Fruit fly (Drosophila melanogaster): ENCODE measurements around the gene CG9727.

Gene CG9727

DNA sequence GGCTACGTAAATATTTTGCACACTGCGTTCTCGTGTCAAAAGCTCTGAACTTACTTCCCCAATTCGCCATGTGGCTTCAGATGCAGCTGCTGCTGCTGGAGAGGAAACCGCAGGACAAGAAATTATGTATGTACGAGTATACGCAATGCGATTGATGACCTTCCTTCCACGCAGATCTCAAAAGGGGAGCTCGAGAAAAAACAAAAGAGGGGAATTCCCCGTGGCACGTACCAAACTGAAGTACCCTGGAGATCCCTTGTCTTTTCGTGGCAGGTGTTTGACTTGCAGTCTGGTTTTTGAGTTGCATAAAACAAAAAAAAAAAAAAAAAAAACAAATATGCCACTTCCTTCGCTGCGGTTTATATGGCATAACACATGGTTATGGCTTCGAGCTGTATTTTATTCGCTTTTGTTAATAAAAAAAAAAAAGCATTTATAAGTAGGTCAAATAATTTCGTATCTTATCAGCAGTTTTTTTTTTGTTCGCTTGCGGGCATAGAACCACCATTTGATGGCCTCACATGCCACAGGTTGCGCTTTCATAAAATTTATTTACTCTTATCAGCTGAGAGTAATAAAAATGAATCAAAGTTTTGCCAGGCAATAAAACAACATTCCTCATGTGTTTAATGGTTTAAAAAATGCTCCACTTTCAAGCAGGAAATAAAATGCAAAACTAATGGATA is 23.5 kb downstream of the CG9727 start (continued):
- TF ChIP-seq kah (GFP tag; optimal IDR thresholded peaks at IDR 0.05) (peak; percentile 29), CG12219 (GFP tag; optimal IDR thresholded peaks at IDR 0.05) (no peak), Hmr (GFP tag; optimal IDR thresholded peaks at IDR 0.05) (no peak), chn (GFP tag; optimal IDR thresholded peaks at IDR 0.05) (no peak), CG30431 (GFP tag; optimal IDR thresholded peaks at IDR 0.05) (no peak), CG8388 (GFP tag; optimal IDR thresholded peaks at IDR 0.05) (no peak), da (GFP tag; optimal IDR thresholded peaks at IDR 0.05) (no peak), CG2678 (tag; optimal IDR thresholded peaks at IDR 0.05) (peak; percentile 48), CG13123 (GFP tag; optimal IDR thresholded peaks at IDR 0.05) (no peak), CG6854 (GFP tag; optimal IDR thresholded peaks at IDR 0.05) (no peak), NC2α (GFP tag; optimal IDR thresholded peaks at IDR 0.05) (no peak), Taf1 (GFP tag; IDR thresholded peaks at IDR 0.05) (no peak), CG12155 (GFP tag; optimal IDR thresholded peaks at IDR 0.05) (no peak), MESR4 (GFP tag; optimal IDR thresholded peaks at IDR 0.05) (no peak), CG6175 (GFP tag; IDR thresholded peaks at IDR 0.05) (peak; percentile 12; the same call in 1 of the 3 replicates), Jarid2 (GFP tag; optimal IDR thresholded peaks at IDR 0.05) (no peak), Gug (GFP tag; IDR thresholded peaks at IDR 0.05) (no peak), sr (GFP tag; IDR thresholded peaks at IDR 0.05) (no peak), CG17361 (GFP tag; IDR thresholded peaks at IDR 0.05) (no peak), crp (GFP tag; optimal IDR thresholded peaks at IDR 0.05) (no peak), CG30403 (GFP tag; optimal IDR thresholded peaks at IDR 0.05) (no peak), CG15269 (tag; optimal IDR thresholded peaks at IDR 0.05) (peak; percentile 15), Opbp (GFP tag; IDR thresholded peaks at IDR 0.05; ENCODE audit: partially characterized antibody) (no peak), ara (GFP tag; IDR thresholded peaks at IDR 0.05) (no peak), CG43689 (GFP tag; IDR thresholded peaks at IDR 0.05) (no peak), CG2712 (tag; optimal IDR thresholded peaks at IDR 0.05) (no peak), salm (tag; optimal IDR thresholded peaks at IDR 0.05) (peak; percentile 34), CG16779 (GFP tag; IDR thresholded peaks at IDR 0.05) (no peak), stc (GFP tag; IDR thresholded peaks at IDR 0.05) (no peak), CG6254 (GFP tag; optimal IDR thresholded peaks at IDR 0.05) (peak; percentile 3), CG3065 (GFP tag; optimal IDR thresholded peaks at IDR 0.05) (no peak), Hr51 (GFP tag; optimal IDR thresholded peaks at IDR 0.05) (peak in 1 of 2 experiments; percentile 35), shn (GFP tag; optimal IDR thresholded peaks at IDR 0.05) (no peak), slp2 (GFP tag; optimal IDR thresholded peaks at IDR 0.05) (no peak), dm (GFP tag; optimal IDR thresholded peaks at IDR 0.05) (no peak), CG10979 (tag; optimal IDR thresholded peaks at IDR 0.05) (no peak), kni (GFP tag; optimal IDR thresholded peaks at IDR 0.05) (no peak), ken (GFP tag; IDR thresholded peaks at IDR 0.05) (no peak), CG12236 (GFP tag; optimal IDR thresholded peaks at IDR 0.05) (no peak), hkb (optimal IDR thresholded peaks at IDR 0.05) (no peak), hkb (GFP tag; IDR thresholded peaks at IDR 0.05) (0 out of 2 replicates have a peak, but pooled peaks have one; percentile 15), Atf3 (GFP tag; optimal IDR thresholded peaks at IDR 0.05) (no peak), ro (GFP tag; IDR thresholded peaks at IDR 0.05) (no peak), BtbVII (GFP tag; optimal IDR thresholded peaks at IDR 0.05) (peak; percentile 43), CkIIα-i1 (GFP tag; IDR thresholded peaks at IDR 0.05) (no peak), CG9876 (GFP tag; optimal IDR thresholded peaks at IDR 0.05) (no peak), Atf6 (GFP tag; IDR thresholded peaks at IDR 0.05) (no peak), Atf-2 (GFP tag; optimal IDR thresholded peaks at IDR 0.05) (no peak), CG15601 (tag; optimal IDR thresholded peaks at IDR 0.05) (no peak), gro (GFP tag; optimal IDR thresholded peaks at IDR 0.05) (peak; percentile 3), CG11696 (GFP tag; IDR thresholded peaks at IDR 0.05) (peak; percentile 42; the same call in 1 of the 2 replicates)

Data from whole organism, embryonic.